Fruit fly (Drosophila melanogaster) whole organism, embryonic: ENCODE data around the gene Boh1.

Source experiments
- ATbp ChIP-seq: fragments of 200-800 bp; sonication (Bioruptor generic); optimal IDR thresholded peaks from 2 replicates; lab custom pipeline; 2017; ENCODE audit warnings: missing biosample characterization, mild to moderate bottlenecking, missing genetic modification characterization, missing genetic modification reagents
- Aef1 ChIP-seq: fragments of 200-800 bp; sonication (Bioruptor generic); IDR thresholded peaks from 3 replicates; pipeline ENCODE4 v1.3.6; 2022; ENCODE audit warnings: missing biosample characterization, missing genetic modification characterization
- CG10147 ChIP-seq: fragments of 200-800 bp; sonication (Bioruptor generic); optimal IDR thresholded peaks from 2 replicates; lab custom pipeline; 2019; ENCODE audit warnings: missing biosample characterization, mild to moderate bottlenecking, missing genetic modification characterization, moderate library complexity
- CG11247 ChIP-seq: fragments of 200-800 bp; sonication (Bioruptor generic); IDR thresholded peaks from 2 replicates; pipeline ENCODE4 v1.3.6; 2022; ENCODE audit warnings: missing biosample characterization, missing genetic modification characterization
- CG12391 ChIP-seq: fragments of 200-800 bp; sonication (Bioruptor generic); optimal IDR thresholded peaks from 3 replicates; lab custom pipeline; 2018; ENCODE audit warnings: missing biosample characterization, mild to moderate bottlenecking, missing genetic modification characterization, moderate library complexity
- CG13287 ChIP-seq: fragments of 200-800 bp; sonication (Bioruptor generic); IDR thresholded peaks from 2 replicates; pipeline ENCODE4 v1.3.6; 2022; ENCODE audit warnings: missing biosample characterization, missing genetic modification characterization; ENCODE audit not compliant: partially characterized antibody
- CG13296 ChIP-seq: fragments of 200-800 bp; sonication (Bioruptor generic); optimal IDR thresholded peaks from 3 replicates; lab custom pipeline; 2018; ENCODE audit warnings: missing biosample characterization, mild to moderate bottlenecking, missing genetic modification characterization
- CG13424 ChIP-seq: fragments of 200-800 bp; sonication (Bioruptor generic); optimal IDR thresholded peaks from 2 replicates; lab custom pipeline; 2019; ENCODE audit warnings: missing biosample characterization, mild to moderate bottlenecking, missing genetic modification characterization, moderate library complexity
- CG13775 ChIP-seq: fragments of 200-800 bp; sonication (Bioruptor generic); optimal IDR thresholded peaks from 3 replicates; lab custom pipeline; 2017; ENCODE audit warnings: missing biosample characterization, mild to moderate bottlenecking, missing genetic modification characterization
- CG15514 ChIP-seq: fragments of 200-800 bp; sonication (Bioruptor generic); optimal IDR thresholded peaks from 3 replicates; lab custom pipeline; 2017; ENCODE audit warnings: missing biosample characterization, missing genetic modification characterization, mild to moderate bottlenecking, moderate library complexity, missing genetic modification reagents
- CG1602 ChIP-seq: fragments of 200-800 bp; sonication (Bioruptor generic); optimal IDR thresholded peaks from 3 replicates; lab custom pipeline; 2016; ENCODE audit warnings: missing biosample characterization, missing genetic modification characterization
- CG17612 ChIP-seq: fragments of 200-800 bp; sonication (Bioruptor generic); IDR thresholded peaks from 2 replicates; pipeline ENCODE4 v1.3.6; 2022; ENCODE audit warnings: missing biosample characterization, missing genetic modification characterization
- CG2889 ChIP-seq: fragments of 200-800 bp; sonication (Bioruptor generic); IDR thresholded peaks from 3 replicates; pipeline ENCODE4 v1.3.6; 2022; ENCODE audit warnings: missing biosample characterization, missing genetic modification characterization
- CG3726 ChIP-seq: fragments of 200-800 bp; sonication (Bioruptor generic); IDR thresholded peaks from 3 replicates; pipeline ENCODE4, ENCODE4 v1.3.6; 2022; ENCODE audit warnings: missing biosample characterization, missing genetic modification characterization
- CG4854 ChIP-seq: fragments of 200-800 bp; sonication (Bioruptor generic); optimal IDR thresholded peaks from 2 replicates; lab custom pipeline; 2016; ENCODE audit warnings: missing biosample characterization, missing genetic modification characterization, inconsistent platforms
- CG6654 ChIP-seq: fragments of 200-800 bp; sonication (Bioruptor generic); optimal IDR thresholded peaks from 2 replicates; lab custom pipeline; 2017; ENCODE audit warnings: missing biosample characterization, mild to moderate bottlenecking, missing genetic modification characterization
- CG6689 ChIP-seq: fragments of 200-800 bp; sonication (Bioruptor generic); IDR thresholded peaks from 2 replicates; pipeline ENCODE4 v1.3.6; 2022; ENCODE audit warnings: missing biosample characterization, missing genetic modification characterization
- CG6765 ChIP-seq: fragments of 200-800 bp; sonication (Bioruptor generic); optimal IDR thresholded peaks from 3 replicates; lab custom pipeline; 2017; ENCODE audit warnings: missing biosample characterization, mild to moderate bottlenecking, missing genetic modification characterization
- CG8924 ChIP-seq: fragments of 200-800 bp; optimal IDR thresholded peaks from 3 replicates; lab custom pipeline; 2019; ENCODE audit warnings: missing biosample characterization, mild to moderate bottlenecking, missing genetic modification characterization, moderate library complexity
- CG9797 ChIP-seq: fragments of 200-800 bp; sonication (Bioruptor generic); optimal IDR thresholded peaks from 3 replicates; lab custom pipeline; 2018; ENCODE audit warnings: missing biosample characterization, mild to moderate bottlenecking, missing genetic modification characterization
- CHES-1-like ChIP-seq: fragments of 200-800 bp; sonication (Bioruptor generic); optimal IDR thresholded peaks from 2 replicates; lab custom pipeline; 2016; ENCODE audit warnings: missing biosample characterization, missing genetic modification characterization
- Camta ChIP-seq: fragments of 200-800 bp; sonication (Bioruptor generic); optimal IDR thresholded peaks from 2 replicates; lab custom pipeline; 2016; ENCODE audit warnings: missing biosample characterization, missing genetic modification characterization
- Chrac-16 ChIP-seq: fragments of 200-800 bp; sonication (Bioruptor generic); optimal IDR thresholded peaks from 3 replicates; lab custom pipeline; 2016; ENCODE audit warnings: missing biosample characterization, missing genetic modification characterization
- Dip3 ChIP-seq: fragments of 200-800 bp; sonication (Bioruptor generic); optimal IDR thresholded peaks from 3 replicates; lab custom pipeline; 2016; ENCODE audit warnings: missing biosample characterization, missing genetic modification characterization
- Dref ChIP-seq: fragments of 200-800 bp; sonication (Bioruptor generic); IDR thresholded peaks from 2 replicates; pipeline ENCODE4 v1.3.6; 2022; ENCODE audit warnings: missing biosample characterization, missing genetic modification characterization
- Ets97D ChIP-seq: fragments of 200-800 bp; sonication (Bioruptor generic); optimal IDR thresholded peaks from 3 replicates; lab custom pipeline; 2016; ENCODE audit warnings: missing biosample characterization, missing genetic modification characterization
- Fer3 ChIP-seq: fragments of 200-800 bp; sonication (Bioruptor generic); optimal IDR thresholded peaks from 2 replicates; lab custom pipeline; 2018; ENCODE audit warnings: missing biosample characterization, mild to moderate bottlenecking, missing genetic modification characterization, moderate library complexity
- GATAe ChIP-seq: fragments of 200-800 bp; sonication (Bioruptor generic); conservative IDR thresholded peaks from 2 replicates; pipeline ENCODE4 v1.3.6; 2022; ENCODE audit warnings: missing biosample characterization, missing genetic modification characterization
- Max ChIP-seq: fragments of 200-800 bp; sonication (Bioruptor generic); optimal IDR thresholded peaks from 2 replicates; lab custom pipeline; 2016; ENCODE audit warnings: missing biosample characterization, mild to moderate bottlenecking, missing genetic modification characterization
- Med ChIP-seq: fragments of 200-800 bp; sonication (Bioruptor generic); peaks from one replicate; lab custom pipeline; 2016; ENCODE audit warnings: missing biosample characterization, missing genetic modification characterization, mild to moderate bottlenecking, inconsistent platforms, moderate library complexity
- Mrtf ChIP-seq: fragments of 200-800 bp; sonication (Bioruptor generic); IDR thresholded peaks from 3 replicates; pipeline ENCODE4 v1.3.6; 2022; ENCODE audit warnings: missing biosample characterization, missing genetic modification characterization
- NC2α ChIP-seq: fragments of 200-800 bp; sonication (Bioruptor generic); optimal IDR thresholded peaks from 2 replicates; lab custom pipeline; 2016; ENCODE audit warnings: missing biosample characterization, missing genetic modification characterization
- NC2β ChIP-seq: fragments of 200-800 bp; sonication (Bioruptor generic); optimal IDR thresholded peaks from 2 replicates; lab custom pipeline; 2016; ENCODE audit warnings: missing biosample characterization, missing genetic modification characterization
- Six4 ChIP-seq: fragments of 200-800 bp; sonication (Bioruptor generic); optimal IDR thresholded peaks from 2 replicates; lab custom pipeline; 2016; ENCODE audit warnings: missing biosample characterization, missing genetic modification characterization
- amos ChIP-seq: fragments of 200-800 bp; sonication (Bioruptor generic); IDR thresholded peaks from 2 replicates; pipeline ENCODE4 v1.3.6; 2022; ENCODE audit warnings: missing biosample characterization, missing genetic modification characterization; ENCODE audit not compliant: partially characterized antibody
- chn ChIP-seq: fragments of 200-800 bp; sonication (Bioruptor generic); optimal IDR thresholded peaks from 2 replicates; lab custom pipeline; 2016; ENCODE audit warnings: missing biosample characterization, missing genetic modification characterization
- dmrt11E ChIP-seq: fragments of 200-800 bp; sonication (Bioruptor generic); optimal IDR thresholded peaks from 3 replicates; lab custom pipeline; 2018; ENCODE audit warnings: missing biosample characterization, mild to moderate bottlenecking, missing genetic modification characterization, moderate library complexity
- ewg ChIP-seq: fragments of 200-800 bp; sonication (Bioruptor generic); optimal IDR thresholded peaks from 3 replicates; lab custom pipeline; 2017; ENCODE audit warnings: mild to moderate bottlenecking, missing biosample characterization, missing genetic modification reagents, missing genetic modification characterization
- gfzf ChIP-seq: fragments of 200-800 bp; sonication (Bioruptor generic); optimal IDR thresholded peaks from 2 replicates; lab custom pipeline; 2016; ENCODE audit warnings: missing biosample characterization, mild to moderate bottlenecking, missing genetic modification characterization, moderate library complexity
- kay ChIP-seq: fragments of 200-800 bp; sonication (Bioruptor generic); optimal IDR thresholded peaks from 2 replicates; lab custom pipeline; 2016; ENCODE audit warnings: missing biosample characterization, missing genetic modification characterization
- lbe ChIP-seq: fragments of 200-800 bp; sonication (Bioruptor generic); optimal IDR thresholded peaks from 2 replicates; lab custom pipeline; 2016; ENCODE audit warnings: missing biosample characterization, mild to moderate bottlenecking, missing genetic modification characterization
- mirr ChIP-seq: fragments of 200-800 bp; sonication (Bioruptor generic); optimal IDR thresholded peaks from 3 replicates; lab custom pipeline; 2018; ENCODE audit warnings: missing biosample characterization, mild to moderate bottlenecking, missing genetic modification characterization
- pfk ChIP-seq: fragments of 200-800 bp; sonication (Bioruptor generic); optimal IDR thresholded peaks from 2 replicates; lab custom pipeline; 2018; ENCODE audit warnings: missing biosample characterization, mild to moderate bottlenecking, missing genetic modification characterization, moderate library complexity
- ranshi ChIP-seq: fragments of 200-800 bp; sonication (Bioruptor generic); IDR thresholded peaks from 2 replicates; pipeline ENCODE4 v1.3.6; 2022; ENCODE audit warnings: missing biosample characterization, missing genetic modification characterization
- repo ChIP-seq: fragments of 200-800 bp; sonication (Bioruptor generic); optimal IDR thresholded peaks from 2 replicates; lab custom pipeline; 2016; ENCODE audit warnings: missing biosample characterization, missing genetic modification characterization
- sisA ChIP-seq: fragments of 200-800 bp; sonication (Bioruptor generic); IDR thresholded peaks from 2 replicates; pipeline ENCODE4 v1.3.6; 2022; ENCODE audit warnings: missing biosample characterization, missing genetic modification characterization
- stc ChIP-seq: fragments of 200-800 bp; sonication (Bioruptor generic); IDR thresholded peaks from 2 replicates; pipeline ENCODE4 v1.3.6; 2022; ENCODE audit warnings: missing biosample characterization, missing genetic modification characterization
- trem ChIP-seq: fragments of 200-800 bp; optimal IDR thresholded peaks from 3 replicates; lab custom pipeline; 2019; ENCODE audit warnings: missing biosample characterization, mild to moderate bottlenecking, missing genetic modification characterization, moderate library complexity
- twi ChIP-seq: fragments of 200-800 bp; optimal IDR thresholded peaks from 2 replicates; lab custom pipeline; 2019; ENCODE audit warnings: missing biosample characterization, mild to moderate bottlenecking, missing genetic modification characterization, moderate library complexity
- tx ChIP-seq: fragments of 200-800 bp; sonication (Bioruptor generic); optimal IDR thresholded peaks from 2 replicates; lab custom pipeline; 2016; ENCODE audit warnings: missing biosample characterization, missing genetic modification characterization

Boh1 gene

DNA sequence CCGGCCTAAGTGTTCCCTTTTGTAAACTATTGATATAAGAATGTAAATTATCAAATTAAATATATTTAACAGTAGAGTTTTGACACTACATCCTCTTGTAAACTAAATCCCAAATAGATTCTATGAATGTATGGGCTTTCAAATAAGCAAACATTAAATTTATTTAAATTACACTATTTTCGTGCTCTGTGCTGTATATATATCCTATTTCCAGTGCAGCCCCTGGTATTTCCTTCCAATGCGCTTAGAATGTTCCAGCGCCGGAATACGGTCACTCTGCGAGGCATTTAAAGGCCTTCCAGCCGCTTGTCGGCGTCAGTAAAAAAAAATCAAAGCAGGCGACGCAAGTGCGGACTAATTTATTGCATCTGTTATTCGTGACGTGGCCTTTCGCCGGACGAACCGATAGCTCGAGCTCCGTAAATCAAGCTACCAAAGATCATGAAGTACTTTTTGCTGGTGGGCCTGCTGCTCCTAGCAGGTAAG is 29.2 kb upstream of the Boh1 start, which contains the start of gene Gp93 (continued):
- TF ChIP-seq Camta (GFP tag; lab: Kevin White, UChicago): peak; percentile 21
- no peak for TF ChIP-seq CG4854 (GFP tag; lab: Kevin White, UChicago)
- peak; percentile 58 for TF ChIP-seq Chrac-16 (GFP tag; lab: Kevin White, UChicago)
- TF ChIP-seq amos (GFP tag; lab: Robert Waterston, UW): peak; percentile 55; the same call in 1 of the 2 replicates
- peak; percentile 34 for TF ChIP-seq CG6765
- peak; percentile 35 for TF ChIP-seq tx (GFP tag; lab: Kevin White, UChicago)
- peak; percentile 69 for TF ChIP-seq CG13424
- peak; percentile 26 for TF ChIP-seq pfk (GFP tag; lab: Kevin White, UChicago)
- peak; percentile 68 for TF ChIP-seq CG1602 (GFP tag; lab: Kevin White, UChicago)
- TF ChIP-seq ATbp: peak; percentile 26
- TF ChIP-seq Mrtf (GFP tag; lab: Robert Waterston, UW): 0 out of 3 replicates have a peak, but pooled peaks have one; percentile 53
- peak; percentile 30 for TF ChIP-seq lbe (GFP tag; lab: Kevin White, UChicago)
- peak; percentile 53; the same call in 1 of the 2 replicates for TF ChIP-seq sisA (GFP tag; lab: Robert Waterston, UW)
- peak; percentile 51 for TF ChIP-seq Six4
- no peak for TF ChIP-seq Max (GFP tag; lab: Kevin White, UChicago)
- TF ChIP-seq NC2β (GFP tag; lab: Kevin White, UChicago): peak; percentile 41
- peak; percentile 40; the same call in 1 of the 2 replicates for TF ChIP-seq stc
- peak; percentile 67 for TF ChIP-seq CG13775 (GFP tag; lab: Kevin White, UChicago)
- TF ChIP-seq CG13287 (GFP tag; lab: Robert Waterston, UW): peak; percentile 47; the same call in 1 of the 2 replicates
- TF ChIP-seq GATAe (GFP tag; lab: Robert Waterston, UW): no peak
- TF ChIP-seq NC2α (GFP tag; lab: Kevin White, UChicago): peak; percentile 57
- peak; percentile 70 for TF ChIP-seq CG8924 (tag; lab: Kevin White, UChicago)
- peak; percentile 69 for TF ChIP-seq dmrt11E (tag; lab: Kevin White, UChicago)
- TF ChIP-seq CG13296 (GFP tag; lab: Kevin White, UChicago): peak; percentile 45
- TF ChIP-seq CG3726 (GFP tag; lab: Robert Waterston, UW): no peak
- TF ChIP-seq Med (GFP tag; lab: Kevin White, UChicago): peak; percentile 89
- peak; percentile 58 for TF ChIP-seq Fer3 (tag; lab: Kevin White, UChicago)
- TF ChIP-seq Dref: peak; percentile 19; the same call in 1 of the 2 replicates
- TF ChIP-seq mirr: peak; percentile 9
- TF ChIP-seq repo (GFP tag; lab: Kevin White, UChicago): peak; percentile 18
- TF ChIP-seq CG10147 (GFP tag; lab: Kevin White, UChicago): no peak
- peak; percentile 31 for TF ChIP-seq twi
- TF ChIP-seq CG6654 (GFP tag; lab: Kevin White, UChicago): no peak
- no peak for TF ChIP-seq ewg
- peak; percentile 32 for TF ChIP-seq CG9797 (GFP tag; lab: Kevin White, UChicago)
- TF ChIP-seq Ets97D: peak; percentile 21
- TF ChIP-seq Dip3 (GFP tag; lab: Kevin White, UChicago): peak; percentile 25
- TF ChIP-seq chn: peak; percentile 2
- TF ChIP-seq kay: no peak
- peak; percentile 48; the same call in 1 of the 2 replicates for TF ChIP-seq CG17612 (GFP tag; lab: Robert Waterston, UW)
- peak; percentile 71 for TF ChIP-seq CG12391 (tag; lab: Kevin White, UChicago)
- TF ChIP-seq Aef1: peak; percentile 55; the same call in 2 of the 3 replicates
- peak; percentile 29 for TF ChIP-seq trem (tag; lab: Kevin White, UChicago)
- peak; percentile 67 for TF ChIP-seq gfzf (GFP tag; lab: Kevin White, UChicago)
- TF ChIP-seq CG6689: peak; percentile 70
- no peak for TF ChIP-seq CG2889 (GFP tag; lab: Robert Waterston, UW)
- TF ChIP-seq CHES-1-like: peak; percentile 55
- 0 out of 2 replicates have a peak, but pooled peaks have one; percentile 12 for TF ChIP-seq ranshi
- TF ChIP-seq CG15514 (GFP tag; lab: Kevin White, UChicago): peak; percentile 13
- TF ChIP-seq CG11247 (GFP tag; lab: Robert Waterston, UW): peak; percentile 64
